Fruit fly (Drosophila melanogaster) whole organism, embryonic: Measurements from ENCODE around the gene bi.

Experiments used
- Antp ChIP-seq: fragments of 200-800 bp; sonication (Bioruptor generic); optimal IDR thresholded peaks from 3 replicates; lab custom pipeline; 2016; ENCODE audit warnings: missing biosample characterization, missing genetic modification characterization
- CG10565 ChIP-seq: fragments of 200-800 bp; sonication (Bioruptor generic); optimal IDR thresholded peaks from 3 replicates; lab custom pipeline; 2016; ENCODE audit warnings: missing biosample characterization, mild to moderate bottlenecking, missing genetic modification characterization
- CG11085 ChIP-seq: fragments of 200-800 bp; sonication (Bioruptor generic); IDR thresholded peaks from 2 replicates; pipeline ENCODE4 v1.3.6; 2022; ENCODE audit warnings: missing biosample characterization, missing genetic modification characterization
- CG12769 ChIP-seq: fragments of 200-800 bp; sonication (Bioruptor generic); optimal IDR thresholded peaks from 2 replicates; lab custom pipeline; 2019; ENCODE audit warnings: missing biosample characterization, mild to moderate bottlenecking, missing genetic modification characterization, moderate library complexity
- CG14050 ChIP-seq: fragments of 200-800 bp; sonication (Bioruptor generic); IDR thresholded peaks from 3 replicates; pipeline ENCODE4 v1.3.6; 2022; ENCODE audit warnings: missing biosample characterization, missing genetic modification characterization
- CG1529 ChIP-seq: fragments of 200-800 bp; sonication (Bioruptor generic); optimal IDR thresholded peaks from 3 replicates; lab custom pipeline; 2018; ENCODE audit warnings: missing biosample characterization, missing genetic modification characterization
- CG17385 ChIP-seq: fragments of 200-800 bp; sonication (Bioruptor generic); optimal IDR thresholded peaks from 3 replicates; lab custom pipeline; 2018; ENCODE audit warnings: missing biosample characterization, mild to moderate bottlenecking, missing genetic modification characterization
- CG17568 ChIP-seq: fragments of 200-800 bp; sonication (Bioruptor generic); optimal IDR thresholded peaks from 2 replicates; lab custom pipeline; 2018; ENCODE audit warnings: missing biosample characterization, mild to moderate bottlenecking, missing genetic modification characterization, moderate library complexity
- CG17802 ChIP-seq: fragments of 200-800 bp; sonication (Bioruptor generic); optimal IDR thresholded peaks from 2 replicates; lab custom pipeline; 2018; ENCODE audit warnings: missing biosample characterization, mild to moderate bottlenecking, missing genetic modification characterization, moderate library complexity
- CG1832 ChIP-seq: fragments of 200-800 bp; sonication (Bioruptor generic); optimal IDR thresholded peaks from 2 replicates; lab custom pipeline; 2017; ENCODE audit warnings: missing biosample characterization, mild to moderate bottlenecking, missing genetic modification characterization, inconsistent platforms
- CG2678 ChIP-seq: fragments of 200-800 bp; sonication (Bioruptor generic); optimal IDR thresholded peaks from 3 replicates; lab custom pipeline; 2019; ENCODE audit warnings: missing biosample characterization, mild to moderate bottlenecking, missing genetic modification characterization, moderate library complexity
- CG31365 ChIP-seq: fragments of 200-800 bp; sonication (Bioruptor generic); optimal IDR thresholded peaks from 2 replicates; lab custom pipeline; 2018; ENCODE audit warnings: missing biosample characterization, mild to moderate bottlenecking, missing genetic modification characterization
- CG3281 ChIP-seq: fragments of 200-800 bp; sonication (Bioruptor generic); optimal IDR thresholded peaks from 3 replicates; lab custom pipeline; 2017; ENCODE audit warnings: missing biosample characterization, mild to moderate bottlenecking, missing genetic modification characterization
- CG33557 ChIP-seq: fragments of 200-800 bp; sonication (Bioruptor generic); optimal IDR thresholded peaks from 2 replicates; lab custom pipeline; 2019; ENCODE audit warnings: missing biosample characterization, mild to moderate bottlenecking, missing genetic modification characterization, moderate library complexity
- CG34224 ChIP-seq: fragments of 200-800 bp; sonication (Bioruptor generic); IDR thresholded peaks from 3 replicates; pipeline ENCODE4 v1.3.6; 2022; ENCODE audit warnings: missing biosample characterization, missing genetic modification characterization; ENCODE audit not compliant: partially characterized antibody
- CG3726 ChIP-seq: fragments of 200-800 bp; sonication (Bioruptor generic); IDR thresholded peaks from 3 replicates; pipeline ENCODE4, ENCODE4 v1.3.6; 2022; ENCODE audit warnings: missing biosample characterization, missing genetic modification characterization
- CG6854 ChIP-seq: fragments of 200-800 bp; sonication (Bioruptor generic); optimal IDR thresholded peaks from 3 replicates; lab custom pipeline; 2017; ENCODE audit warnings: missing biosample characterization, mild to moderate bottlenecking, missing genetic modification characterization
- CG7372 ChIP-seq: fragments of 200-800 bp; sonication (Bioruptor generic); IDR thresholded peaks from 2 replicates; pipeline ENCODE4 v1.3.6; 2022; ENCODE audit warnings: missing biosample characterization, missing genetic modification characterization
- CG7987 ChIP-seq: fragments of 200-800 bp; sonication (Bioruptor generic); optimal IDR thresholded peaks from 2 replicates; lab custom pipeline; 2018; ENCODE audit warnings: missing biosample characterization, mild to moderate bottlenecking, missing genetic modification characterization, moderate library complexity
- CG8924 ChIP-seq: fragments of 200-800 bp; optimal IDR thresholded peaks from 3 replicates; lab custom pipeline; 2019; ENCODE audit warnings: missing biosample characterization, mild to moderate bottlenecking, missing genetic modification characterization, moderate library complexity
- CoRest ChIP-seq: fragments of 200-800 bp; sonication (Bioruptor generic); optimal IDR thresholded peaks from 3 replicates; lab custom pipeline; 2018; ENCODE audit warnings: missing biosample characterization, mild to moderate bottlenecking, missing genetic modification characterization, moderate library complexity
- Dbx ChIP-seq: fragments of 200-800 bp; sonication (Bioruptor generic); IDR thresholded peaks from 3 replicates; pipeline ENCODE4 v1.3.6; 2022; ENCODE audit warnings: missing biosample characterization, missing genetic modification characterization
- E2f1 ChIP-seq: fragments of 200-800 bp; sonication (Bioruptor generic); IDR thresholded peaks from 2 replicates; pipeline ENCODE4 v1.3.6; 2022; ENCODE audit warnings: missing biosample characterization, missing genetic modification characterization
- Ets65A ChIP-seq: fragments of 200-800 bp; sonication (Bioruptor generic); peaks from one replicate; lab custom pipeline; 2016; ENCODE audit warnings: missing biosample characterization, missing genetic modification characterization
- Mad ChIP-seq: fragments of 200-800 bp; sonication (Bioruptor generic); optimal IDR thresholded peaks from 2 replicates; lab custom pipeline; 2016; ENCODE audit warnings: missing biosample characterization, missing genetic modification characterization
- NC2β ChIP-seq: fragments of 200-800 bp; sonication (Bioruptor generic); optimal IDR thresholded peaks from 2 replicates; lab custom pipeline; 2016; ENCODE audit warnings: missing biosample characterization, missing genetic modification characterization
- Nf-YA ChIP-seq: fragments of 200-800 bp; sonication (Bioruptor generic); IDR thresholded peaks from 2 replicates; pipeline ENCODE4 v1.3.6; 2022; ENCODE audit warnings: missing biosample characterization, missing genetic modification characterization
- Poxn ChIP-seq: fragments of 200-800 bp; sonication (Bioruptor generic); IDR thresholded peaks from 2 replicates; pipeline ENCODE4 v1.3.6; 2022; ENCODE audit warnings: missing biosample characterization, missing genetic modification characterization
- Scr ChIP-seq: fragments of 200-800 bp; sonication (Bioruptor generic); IDR thresholded peaks from 2 replicates; pipeline ENCODE4 v1.3.6; 2022; ENCODE audit warnings: missing biosample characterization, missing genetic modification characterization; ENCODE audit not compliant: partially characterized antibody
- Six4 ChIP-seq: fragments of 200-800 bp; sonication (Bioruptor generic); optimal IDR thresholded peaks from 2 replicates; lab custom pipeline; 2016; ENCODE audit warnings: missing biosample characterization, missing genetic modification characterization
- Ssrp ChIP-seq: fragments of 200-800 bp; sonication (Bioruptor generic); optimal IDR thresholded peaks from 2 replicates; lab custom pipeline; 2018; ENCODE audit warnings: missing biosample characterization, mild to moderate bottlenecking, missing genetic modification characterization, moderate library complexity
- Stat92E ChIP-seq, 3 experiments: fragments of >200 bp in 2 of 3; fragments of 200-800 bp in 1 of 3; sonication (Bioruptor generic) in 1 of 3; optimal IDR thresholded peaks; 2 replicates each; lab custom pipeline; 2017 to 2019; ENCODE audit warnings: missing biosample characterization in 3 of 3, missing genetic modification characterization in 3 of 3, mild to moderate bottlenecking in 1 of 3, moderate library complexity in 1 of 3
- Trl ChIP-seq, 3 experiments: fragments of >200 bp in 2 of 3; fragments of 200-800 bp in 1 of 3; sonication (Bioruptor generic) in 1 of 3; optimal IDR thresholded peaks; 2 replicates in 1 of 3; 3 replicates in 2 of 3; lab custom pipeline; 2016 to 2017; ENCODE audit warnings: missing biosample characterization in 1 of 3, missing genetic modification characterization in 1 of 3
- bowl ChIP-seq: fragments of 200-800 bp; sonication (Bioruptor generic); IDR thresholded peaks from 2 replicates; pipeline ENCODE4 v1.3.6; 2022; ENCODE audit warnings: missing biosample characterization, missing genetic modification characterization
- chinmo ChIP-seq: fragments of 200-800 bp; sonication (Bioruptor generic); IDR thresholded peaks from 4 replicates; pipeline ENCODE4 v1.3.6; 2022; ENCODE audit warnings: missing biosample characterization, missing genetic modification characterization; ENCODE audit not compliant: partially characterized antibody
- crol ChIP-seq: fragments of 200-800 bp; sonication (Bioruptor generic); IDR thresholded peaks from 2 replicates; pipeline ENCODE4 v1.3.6; 2022; ENCODE audit warnings: missing biosample characterization, missing genetic modification characterization
- dmrt11E ChIP-seq: fragments of 200-800 bp; sonication (Bioruptor generic); optimal IDR thresholded peaks from 3 replicates; lab custom pipeline; 2018; ENCODE audit warnings: missing biosample characterization, mild to moderate bottlenecking, missing genetic modification characterization, moderate library complexity
- fd64A ChIP-seq: fragments of 200-800 bp; sonication (Bioruptor generic); optimal IDR thresholded peaks from 3 replicates; lab custom pipeline; 2018; ENCODE audit warnings: missing biosample characterization, mild to moderate bottlenecking, missing genetic modification characterization
- gce ChIP-seq: fragments of 200-800 bp; sonication (Bioruptor generic); IDR thresholded peaks from 3 replicates; pipeline ENCODE4 v1.3.6; 2022; ENCODE audit warnings: missing biosample characterization, missing genetic modification characterization
- gcm2 ChIP-seq: fragments of 200-800 bp; sonication (Bioruptor generic); optimal IDR thresholded peaks from 2 replicates; lab custom pipeline; 2016; ENCODE audit warnings: missing biosample characterization, missing genetic modification characterization
- gro ChIP-seq: fragments of 200-800 bp; sonication (Bioruptor generic); optimal IDR thresholded peaks from 2 replicates; lab custom pipeline; 2016; ENCODE audit warnings: missing biosample characterization, missing genetic modification characterization
- nerfin-1 ChIP-seq: fragments of 200-800 bp; sonication (Bioruptor generic); optimal IDR thresholded peaks from 3 replicates; lab custom pipeline; 2019; ENCODE audit warnings: missing biosample characterization, mild to moderate bottlenecking, missing genetic modification characterization, moderate library complexity
- pb ChIP-seq: fragments of 200-800 bp; sonication (Bioruptor generic); optimal IDR thresholded peaks from 3 replicates; lab custom pipeline; 2016; ENCODE audit warnings: missing biosample characterization, missing genetic modification characterization
- pfk ChIP-seq: fragments of 200-800 bp; sonication (Bioruptor generic); optimal IDR thresholded peaks from 2 replicates; lab custom pipeline; 2018; ENCODE audit warnings: missing biosample characterization, mild to moderate bottlenecking, missing genetic modification characterization, moderate library complexity
- pzg ChIP-seq: fragments of 200-800 bp; sonication (Bioruptor generic); optimal IDR thresholded peaks from 3 replicates; lab custom pipeline; 2018; ENCODE audit warnings: missing biosample characterization, mild to moderate bottlenecking, missing genetic modification characterization, moderate library complexity
- sob ChIP-seq: fragments of 200-800 bp; sonication (Bioruptor generic); IDR thresholded peaks from 2 replicates; pipeline ENCODE4 v1.3.6; 2022; ENCODE audit warnings: missing biosample characterization, missing genetic modification characterization
- sr ChIP-seq: fragments of 200-800 bp; sonication (Bioruptor generic); IDR thresholded peaks from 3 replicates; pipeline ENCODE4 v1.3.6; 2022; ENCODE audit warnings: missing biosample characterization, missing genetic modification characterization
- sug ChIP-seq: fragments of 200-800 bp; optimal IDR thresholded peaks from 2 replicates; lab custom pipeline; 2019; ENCODE audit warnings: missing biosample characterization, mild to moderate bottlenecking, missing genetic modification characterization, moderate library complexity
- tap ChIP-seq: fragments of 200-800 bp; optimal IDR thresholded peaks from 3 replicates; lab custom pipeline; 2019; ENCODE audit warnings: missing biosample characterization, mild to moderate bottlenecking, missing genetic modification characterization, moderate library complexity
- tin ChIP-seq: fragments of 200-800 bp; sonication (Bioruptor generic); optimal IDR thresholded peaks from 3 replicates; lab custom pipeline; 2016; ENCODE audit warnings: missing biosample characterization, missing genetic modification characterization
- yki ChIP-seq: fragments of >200 bp; optimal IDR thresholded peaks from 3 replicates; lab custom pipeline; 2018

The bi gene

DNA sequence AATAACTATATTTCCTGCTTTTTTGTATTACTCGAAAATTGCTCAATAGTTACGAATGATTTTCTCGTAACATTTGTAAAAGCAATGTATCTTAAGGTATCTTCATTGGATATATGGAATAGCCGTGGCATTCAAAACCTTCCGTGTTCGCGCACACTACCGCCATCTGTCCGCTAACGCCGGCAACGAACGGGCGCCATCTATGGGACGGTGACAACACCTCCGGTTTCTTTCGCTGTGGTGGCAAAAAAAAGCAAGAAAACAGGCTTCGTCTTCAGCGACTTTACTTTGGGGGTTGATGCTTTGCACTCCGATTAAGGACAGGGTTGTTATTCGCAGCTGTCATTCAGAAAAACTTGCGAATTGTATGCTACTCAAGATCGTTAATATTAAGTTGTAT is 94.5 kb downstream of the bi start (continued):
- TF ChIP-seq CG3281 (peak; percentile 66), sob (GFP tag; lab: Robert Waterston, UW) (no peak; the same call in 1 of the 2 replicates), bowl (0 out of 2 replicates have a peak, but pooled peaks have one; percentile 14), CG2678 (tag; lab: Kevin White, UChicago) (no peak), Mad (GFP tag; lab: Kevin White, UChicago) (peak; percentile 38), CG10565 (GFP tag; lab: Kevin White, UChicago) (no peak), Nf-YA (GFP tag; lab: Robert Waterston, UW) (no peak), Trl (optimal IDR thresholded peaks at IDR 0.05; lab: Kevin White, UChicago) (no peak), Trl (GFP tag; optimal IDR thresholded peaks at IDR 0.05; lab: Kevin White, UChicago) (peak; percentile 73), yki (lab: Kevin White, UChicago) (no peak), Stat92E (GFP tag; optimal IDR thresholded peaks at IDR 0.05; lab: Kevin White, UChicago) (no peak), Scr (GFP tag; lab: Robert Waterston, UW) (no peak), gcm2 (GFP tag; lab: Kevin White, UChicago) (no peak), CG33557 (GFP tag; lab: Kevin White, UChicago) (peak; percentile 61), gro (GFP tag; lab: Kevin White, UChicago) (no peak), CG8924 (tag; lab: Kevin White, UChicago) (peak; percentile 25), Antp (GFP tag; lab: Kevin White, UChicago) (peak; percentile 72), CG12769 (tag; lab: Kevin White, UChicago) (no peak), nerfin-1 (tag; lab: Kevin White, UChicago) (no peak), pzg (GFP tag; lab: Kevin White, UChicago) (no peak), chinmo (GFP tag; lab: Robert Waterston, UW) (no peak), pb (GFP tag; lab: Kevin White, UChicago) (peak; percentile 47), tin (peak; percentile 52), gce (peak; percentile 45; the same call in 1 of the 3 replicates), CG31365 (tag; lab: Kevin White, UChicago) (no peak), CG1529 (peak; percentile 60), dmrt11E (tag; lab: Kevin White, UChicago) (peak; percentile 63), Ssrp (peak; percentile 41), pfk (GFP tag; lab: Kevin White, UChicago) (no peak), sr (GFP tag; lab: Robert Waterston, UW) (no peak), Dbx (GFP tag; lab: Robert Waterston, UW) (no peak), Poxn (GFP tag; lab: Robert Waterston, UW) (no peak), tap (tag; lab: Kevin White, UChicago) (no peak), CG6854 (GFP tag; lab: Kevin White, UChicago) (no peak), CG11085 (GFP tag; lab: Robert Waterston, UW) (no peak), Six4 (GFP tag; lab: Kevin White, UChicago) (peak; percentile 30), Ets65A (no peak), CG7987 (GFP tag; lab: Kevin White, UChicago) (peak; percentile 37), crol (GFP tag; lab: Robert Waterston, UW) (no peak), CG1832 (GFP tag; lab: Kevin White, UChicago) (no peak), fd64A (GFP tag; lab: Kevin White, UChicago) (peak; percentile 15), CG14050 (GFP tag; lab: Robert Waterston, UW) (peak; percentile 35; the same call in 1 of the 3 replicates), CG3726 (GFP tag; lab: Robert Waterston, UW) (no peak), CG17385 (peak; percentile 59), sug (tag; lab: Kevin White, UChicago) (no peak), E2f1 (peak; percentile 62), CG17568 (GFP tag; lab: Kevin White, UChicago) (peak; percentile 40), CG17802 (tag; lab: Kevin White, UChicago) (peak; percentile 28), CG7372 (GFP tag; lab: Robert Waterston, UW) (no peak), CoRest (tag; lab: Kevin White, UChicago) (peak; percentile 58), NC2β (GFP tag; lab: Kevin White, UChicago) (peak; percentile 71), CG34224 (GFP tag; lab: Robert Waterston, UW) (no peak)
